Fruit fly (Drosophila melanogaster) whole organism, embryonic: ENCODE measurements around the gene CG4770.

Source experiments
- BtbVII ChIP-seq: fragments of 200-800 bp; sonication (Bioruptor generic); optimal IDR thresholded peaks from 3 replicates; lab custom pipeline; 2017; ENCODE audit warnings: missing biosample characterization, mild to moderate bottlenecking, missing genetic modification characterization
- CG11247 ChIP-seq: fragments of 200-800 bp; sonication (Bioruptor generic); IDR thresholded peaks from 2 replicates; pipeline ENCODE4 v1.3.6; 2022; ENCODE audit warnings: missing biosample characterization, missing genetic modification characterization
- CG11560 ChIP-seq: fragments of 200-800 bp; sonication (Bioruptor generic); IDR thresholded peaks from 3 replicates; pipeline ENCODE4 v1.3.6; 2022; ENCODE audit warnings: missing biosample characterization, missing genetic modification characterization
- CG12155 ChIP-seq: fragments of 200-800 bp; sonication (Bioruptor generic); optimal IDR thresholded peaks from 3 replicates; lab custom pipeline; 2016; ENCODE audit warnings: missing biosample characterization, missing genetic modification characterization
- CG12299 ChIP-seq: fragments of 200-800 bp; sonication (Bioruptor generic); optimal IDR thresholded peaks from 2 replicates; lab custom pipeline; 2018; ENCODE audit warnings: missing biosample characterization, mild to moderate bottlenecking, missing genetic modification characterization
- CG13287 ChIP-seq: fragments of 200-800 bp; sonication (Bioruptor generic); IDR thresholded peaks from 2 replicates; pipeline ENCODE4 v1.3.6; 2022; ENCODE audit warnings: missing biosample characterization, missing genetic modification characterization; ENCODE audit not compliant: partially characterized antibody
- CG1529 ChIP-seq: fragments of 200-800 bp; sonication (Bioruptor generic); optimal IDR thresholded peaks from 3 replicates; lab custom pipeline; 2018; ENCODE audit warnings: missing biosample characterization, missing genetic modification characterization
- CG1647 ChIP-seq: fragments of 200-800 bp; sonication (Bioruptor generic); optimal IDR thresholded peaks from 3 replicates; lab custom pipeline; 2016; ENCODE audit warnings: missing biosample characterization, missing genetic modification characterization
- CG17359 ChIP-seq: fragments of 200-800 bp; sonication (Bioruptor generic); optimal IDR thresholded peaks from 3 replicates; lab custom pipeline; 2018; ENCODE audit warnings: missing biosample characterization, mild to moderate bottlenecking, missing genetic modification characterization, moderate library complexity
- CG17912 ChIP-seq: fragments of 200-800 bp; sonication (Bioruptor generic); optimal IDR thresholded peaks from 2 replicates; lab custom pipeline; 2018; ENCODE audit warnings: missing biosample characterization, mild to moderate bottlenecking, missing genetic modification characterization
- CG2199 ChIP-seq: fragments of 200-800 bp; sonication (Bioruptor generic); IDR thresholded peaks from 3 replicates; pipeline ENCODE4 v1.3.6; 2022; ENCODE audit warnings: missing biosample characterization, missing genetic modification characterization
- CG4360 ChIP-seq: fragments of 200-800 bp; sonication (Bioruptor generic); IDR thresholded peaks from 2 replicates; pipeline ENCODE4 v1.3.6; 2022; ENCODE audit warnings: missing biosample characterization, missing genetic modification characterization
- CG4820 ChIP-seq: fragments of 200-800 bp; sonication (Bioruptor generic); optimal IDR thresholded peaks from 3 replicates; lab custom pipeline; 2016; ENCODE audit warnings: missing biosample characterization, missing genetic modification characterization
- CG5180 ChIP-seq: fragments of 200-800 bp; sonication (Bioruptor generic); optimal IDR thresholded peaks from 3 replicates; lab custom pipeline; 2017; ENCODE audit warnings: missing biosample characterization, missing genetic modification characterization, mild to moderate bottlenecking, moderate library complexity, missing genetic modification reagents
- CG6654 ChIP-seq: fragments of 200-800 bp; sonication (Bioruptor generic); optimal IDR thresholded peaks from 2 replicates; lab custom pipeline; 2017; ENCODE audit warnings: missing biosample characterization, mild to moderate bottlenecking, missing genetic modification characterization
- CG8765 ChIP-seq: fragments of 200-800 bp; sonication (Bioruptor generic); IDR thresholded peaks from 2 replicates; pipeline ENCODE4 v1.3.6; 2022; ENCODE audit warnings: missing biosample characterization, missing genetic modification characterization
- CG9215 ChIP-seq: fragments of 200-800 bp; sonication (Bioruptor generic); IDR thresholded peaks from 2 replicates; pipeline ENCODE4 v1.3.6; 2022; ENCODE audit warnings: missing biosample characterization, missing genetic modification characterization
- CG9437 ChIP-seq: fragments of 200-800 bp; sonication (Bioruptor generic); optimal IDR thresholded peaks from 2 replicates; lab custom pipeline; 2018; ENCODE audit warnings: missing biosample characterization, mild to moderate bottlenecking, missing genetic modification characterization
- CG9727 ChIP-seq: fragments of 200-800 bp; sonication (Bioruptor generic); optimal IDR thresholded peaks from 3 replicates; lab custom pipeline; 2017; ENCODE audit warnings: missing biosample characterization, mild to moderate bottlenecking, missing genetic modification characterization
- Chrac-16 ChIP-seq: fragments of 200-800 bp; sonication (Bioruptor generic); optimal IDR thresholded peaks from 3 replicates; lab custom pipeline; 2016; ENCODE audit warnings: missing biosample characterization, missing genetic modification characterization
- CrebB ChIP-seq: fragments of 200-800 bp; sonication (Bioruptor generic); optimal IDR thresholded peaks from 3 replicates; lab custom pipeline; 2018; ENCODE audit warnings: missing biosample characterization, mild to moderate bottlenecking, missing genetic modification characterization
- Dll ChIP-seq: fragments of 200-800 bp; sonication (Bioruptor generic); IDR thresholded peaks from 4 replicates; pipeline ENCODE4 v1.3.6; 2022; ENCODE audit warnings: missing biosample characterization, missing genetic modification characterization; ENCODE audit not compliant: partially characterized antibody
- H2.0 ChIP-seq: fragments of 200-800 bp; sonication (Bioruptor generic); IDR thresholded peaks from 2 replicates; pipeline ENCODE4 v1.3.6; 2022; ENCODE audit warnings: missing biosample characterization, missing genetic modification characterization
- HmgD ChIP-seq: fragments of 200-800 bp; sonication (Bioruptor generic); optimal IDR thresholded peaks from 3 replicates; lab custom pipeline; 2016; ENCODE audit warnings: missing biosample characterization, missing genetic modification characterization
- Kr ChIP-seq: fragments of 200-800 bp; sonication (Bioruptor generic); optimal IDR thresholded peaks from 2 replicates; lab custom pipeline; 2017; ENCODE audit warnings: missing biosample characterization, mild to moderate bottlenecking, missing genetic modification characterization
- Mad ChIP-seq: fragments of 200-800 bp; sonication (Bioruptor generic); optimal IDR thresholded peaks from 2 replicates; lab custom pipeline; 2016; ENCODE audit warnings: missing biosample characterization, missing genetic modification characterization
- Nf-YC ChIP-seq: fragments of 200-800 bp; optimal IDR thresholded peaks from 3 replicates; lab custom pipeline; 2019; ENCODE audit warnings: missing biosample characterization, mild to moderate bottlenecking, missing genetic modification characterization, moderate library complexity
- Pdp1 ChIP-seq, 2 experiments: fragments of 200-800 bp; sonication (Bioruptor generic); optimal IDR thresholded peaks; 3 replicates each; lab custom pipeline; 2016; ENCODE audit warnings: missing biosample characterization in 2 of 2, missing genetic modification characterization in 2 of 2, mild to moderate bottlenecking in 1 of 2, moderate library complexity in 1 of 2
- Sin3A ChIP-seq: fragments of >200 bp; optimal IDR thresholded peaks from 2 replicates; lab custom pipeline; 2018
- Vsx1 ChIP-seq: fragments of 200-800 bp; sonication (Bioruptor generic); optimal IDR thresholded peaks from 2 replicates; lab custom pipeline; 2017; ENCODE audit warnings: missing biosample characterization, mild to moderate bottlenecking, missing genetic modification characterization, missing genetic modification reagents
- ab ChIP-seq: fragments of 200-800 bp; sonication (Bioruptor generic); optimal IDR thresholded peaks from 2 replicates; lab custom pipeline; 2016; ENCODE audit warnings: missing biosample characterization, missing genetic modification characterization
- ac ChIP-seq: fragments of 200-800 bp; sonication (Bioruptor generic); optimal IDR thresholded peaks from 3 replicates; lab custom pipeline; 2017; ENCODE audit warnings: missing biosample characterization, mild to moderate bottlenecking, missing genetic modification characterization
- ara ChIP-seq: fragments of 200-800 bp; sonication (Bioruptor generic); IDR thresholded peaks from 2 replicates; pipeline ENCODE4 v1.3.6; 2022; ENCODE audit warnings: missing biosample characterization, missing genetic modification characterization
- cato ChIP-seq: fragments of 200-800 bp; sonication (Bioruptor generic); optimal IDR thresholded peaks from 2 replicates; lab custom pipeline; 2016; ENCODE audit warnings: missing biosample characterization, missing genetic modification characterization, borderline replicate concordance
- crp ChIP-seq, 2 experiments: fragments of 200-800 bp; sonication (Bioruptor generic); optimal IDR thresholded peaks; 2 replicates in 1 of 2; 3 replicates in 1 of 2; lab custom pipeline; 2017; ENCODE audit warnings: missing biosample characterization in 2 of 2, missing genetic modification characterization in 2 of 2, mild to moderate bottlenecking in 1 of 2, moderate library complexity in 1 of 2
- cwo ChIP-seq: fragments of 200-800 bp; sonication (Bioruptor generic); optimal IDR thresholded peaks from 3 replicates; lab custom pipeline; 2017; ENCODE audit warnings: missing biosample characterization, missing genetic modification characterization, mild to moderate bottlenecking, moderate library complexity, missing genetic modification reagents
- en ChIP-seq: fragments of 200-800 bp; sonication (Bioruptor generic); optimal IDR thresholded peaks from 2 replicates; lab custom pipeline; 2016; ENCODE audit warnings: missing biosample characterization, missing genetic modification characterization
- gcm2 ChIP-seq: fragments of 200-800 bp; sonication (Bioruptor generic); optimal IDR thresholded peaks from 2 replicates; lab custom pipeline; 2016; ENCODE audit warnings: missing biosample characterization, missing genetic modification characterization
- hth ChIP-seq: fragments of >200 bp; optimal IDR thresholded peaks from 2 replicates; lab custom pipeline; 2017; ENCODE audit warnings: inconsistent platforms
- klu ChIP-seq: fragments of 200-800 bp; sonication (Bioruptor generic); IDR thresholded peaks from 2 replicates; pipeline ENCODE4 v1.3.6; 2022; ENCODE audit warnings: missing biosample characterization, missing genetic modification characterization
- maf-S ChIP-seq: fragments of 200-800 bp; sonication (Bioruptor generic); optimal IDR thresholded peaks from 2 replicates; lab custom pipeline; 2016; ENCODE audit warnings: missing biosample characterization, missing genetic modification characterization
- org-1 ChIP-seq: fragments of 200-800 bp; sonication (Bioruptor generic); optimal IDR thresholded peaks from 2 replicates; lab custom pipeline; 2017; ENCODE audit warnings: missing biosample characterization, missing genetic modification characterization
- otp ChIP-seq: fragments of 200-800 bp; sonication (Bioruptor generic); IDR thresholded peaks from 3 replicates; pipeline ENCODE4, ENCODE4 v1.3.6; 2022; ENCODE audit warnings: missing biosample characterization, missing genetic modification characterization
- sima ChIP-seq: fragments of 200-800 bp; sonication (Bioruptor generic); optimal IDR thresholded peaks from 2 replicates; lab custom pipeline; 2016; ENCODE audit warnings: missing biosample characterization, missing genetic modification characterization
- sna ChIP-seq: fragments of 200-800 bp; sonication (Bioruptor generic); IDR thresholded peaks from 2 replicates; pipeline ENCODE4 v1.3.6; 2022; ENCODE audit warnings: missing biosample characterization, missing genetic modification characterization; ENCODE audit not compliant: partially characterized antibody
- ssp ChIP-seq: fragments of 200-800 bp; sonication (Bioruptor generic); IDR thresholded peaks from 2 replicates; pipeline ENCODE4 v1.3.6; 2022; ENCODE audit warnings: missing biosample characterization, missing genetic modification characterization
- stc ChIP-seq: fragments of 200-800 bp; sonication (Bioruptor generic); IDR thresholded peaks from 2 replicates; pipeline ENCODE4 v1.3.6; 2022; ENCODE audit warnings: missing biosample characterization, missing genetic modification characterization
- trh ChIP-seq: fragments of 200-800 bp; sonication (Bioruptor generic); optimal IDR thresholded peaks from 2 replicates; lab custom pipeline; 2016; ENCODE audit warnings: missing biosample characterization, missing genetic modification characterization
- unpg ChIP-seq: fragments of 200-800 bp; sonication (Bioruptor generic); optimal IDR thresholded peaks from 3 replicates; lab custom pipeline; 2018; ENCODE audit warnings: missing biosample characterization, mild to moderate bottlenecking, missing genetic modification characterization, moderate library complexity
- wor ChIP-seq: fragments of 200-800 bp; sonication (Bioruptor generic); IDR thresholded peaks from 2 replicates; pipeline ENCODE4 v1.3.6; 2022; ENCODE audit warnings: missing biosample characterization, missing genetic modification characterization
- zen ChIP-seq: fragments of 200-800 bp; sonication (Bioruptor generic); optimal IDR thresholded peaks from 3 replicates; lab custom pipeline; 2018; ENCODE audit warnings: missing biosample characterization, mild to moderate bottlenecking, missing genetic modification characterization, moderate library complexity

CG4770 gene

DNA sequence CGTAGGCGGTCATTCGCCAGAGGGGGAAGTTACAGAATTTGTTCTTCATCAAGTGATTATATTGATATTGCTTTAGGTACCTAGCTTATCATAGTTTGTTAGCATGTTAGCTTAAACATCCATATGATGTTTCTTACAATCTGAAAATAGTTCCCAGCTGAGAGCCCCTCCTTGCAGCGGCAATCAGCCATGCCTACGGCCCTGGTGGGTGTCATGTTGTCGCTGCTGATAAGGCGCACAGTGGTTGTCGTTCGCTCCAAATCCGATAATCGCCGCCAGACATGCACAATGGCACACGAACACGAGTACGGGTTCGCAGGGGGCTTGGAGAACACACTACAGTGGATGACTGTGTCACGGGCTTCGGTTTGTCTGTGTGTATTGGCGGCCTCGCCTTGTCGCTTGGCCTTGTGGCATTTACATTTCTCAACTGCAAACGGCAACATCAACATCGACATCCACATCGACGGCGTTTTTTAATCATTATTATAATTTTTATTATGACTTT is 12.3 kb upstream of the CG4770 start (continued):
- TF ChIP-seq cato (GFP tag; lab: Kevin White, UChicago) (peak; percentile 40), org-1 (GFP tag; lab: Kevin White, UChicago) (peak; percentile 77), ssp (GFP tag; lab: Robert Waterston, UW) (peak; percentile 52), zen (tag; lab: Kevin White, UChicago) (peak; percentile 41), CG1529 (peak; percentile 50), Vsx1 (GFP tag; lab: Kevin White, UChicago) (peak; percentile 23), CG4360 (no peak), Nf-YC (peak; percentile 64), maf-S (GFP tag; lab: Kevin White, UChicago) (peak; percentile 48), unpg (GFP tag; lab: Kevin White, UChicago) (peak; percentile 79), cwo (GFP tag; lab: Kevin White, UChicago) (peak; percentile 85), CrebB (tag; lab: Kevin White, UChicago) (peak; percentile 67), CG13287 (GFP tag; lab: Robert Waterston, UW) (no peak), otp (GFP tag; lab: Robert Waterston, UW) (peak; percentile 72; the same call in 1 of the 3 replicates), Dll (GFP tag; lab: Robert Waterston, UW) (peak; percentile 11; the same call in 1 of the 4 replicates), wor (GFP tag; lab: Robert Waterston, UW) (peak; percentile 44; the same call in 1 of the 2 replicates), gcm2 (GFP tag; lab: Kevin White, UChicago) (peak; percentile 64), CG4820 (GFP tag; lab: Kevin White, UChicago) (peak; percentile 49), CG17912 (GFP tag; lab: Kevin White, UChicago) (no peak), CG11560 (tag; lab: Robert Waterston, UW) (0 out of 3 replicates have a peak, but pooled peaks have one; percentile 45), Sin3A (no peak), CG8765 (peak; percentile 50; the same call in 1 of the 2 replicates), sima (GFP tag; lab: Kevin White, UChicago) (no peak), trh (GFP tag; lab: Kevin White, UChicago) (no peak), sna (GFP tag; lab: Robert Waterston, UW) (no peak), BtbVII (GFP tag; lab: Kevin White, UChicago) (peak; percentile 80), Chrac-16 (GFP tag; lab: Kevin White, UChicago) (peak; percentile 75), CG6654 (GFP tag; lab: Kevin White, UChicago) (no peak), ab (peak; percentile 70), CG17359 (tag; lab: Kevin White, UChicago) (peak; percentile 77), Pdp1 (GFP tag; optimal IDR thresholded peaks at IDR 0.05; lab: Kevin White, UChicago) (peak; percentile 65 to 74), en (GFP tag; lab: Kevin White, UChicago) (no peak), hth (lab: Kevin White, UChicago) (no peak), HmgD (GFP tag; lab: Kevin White, UChicago) (peak; percentile 27), klu (GFP tag; lab: Robert Waterston, UW) (peak; percentile 58; the same call in 1 of the 2 replicates), stc (GFP tag; lab: Robert Waterston, UW) (peak; percentile 81), Mad (peak; percentile 70), CG12155 (peak; percentile 80), CG5180 (GFP tag; lab: Kevin White, UChicago) (peak; percentile 49), CG9437 (GFP tag; lab: Kevin White, UChicago) (no peak), crp (GFP tag; optimal IDR thresholded peaks at IDR 0.05; lab: Kevin White, UChicago) (peak in 1 of 2 experiments; percentile 41), CG11247 (GFP tag; lab: Robert Waterston, UW) (peak; percentile 75), CG9215 (GFP tag; lab: Robert Waterston, UW) (peak; percentile 85), CG9727 (peak; percentile 68), CG1647 (GFP tag; lab: Kevin White, UChicago) (peak; percentile 75), ara (GFP tag; lab: Robert Waterston, UW) (peak; percentile 72), Kr (no peak), ac (GFP tag; lab: Kevin White, UChicago) (peak; percentile 21), CG12299 (tag; lab: Kevin White, UChicago) (peak; percentile 8), H2.0 (GFP tag; lab: Robert Waterston, UW) (peak; percentile 74), CG2199 (GFP tag; lab: Robert Waterston, UW) (peak; percentile 87)
